Fruit fly (Drosophila melanogaster) whole organism, pupa: ENCODE results near the gene CG14853.

Experiments
- CG10348 ChIP-seq: fragments of 200-800 bp; sonication (Bioruptor generic); IDR thresholded peaks from 2 replicates; pipeline ENCODE4 v1.3.6; 2022; ENCODE audit warnings: missing biosample characterization, missing genetic modification characterization
- CG12605 ChIP-seq: fragments of 200-800 bp; sonication (Bioruptor generic); IDR thresholded peaks from 2 replicates; pipeline ENCODE4 v1.3.6; 2022; ENCODE audit warnings: missing biosample characterization, missing genetic modification characterization
- CG13204 ChIP-seq: fragments of 200-800 bp; sonication (Bioruptor generic); optimal IDR thresholded peaks from 2 replicates; lab custom pipeline; 2018; ENCODE audit warnings: missing biosample characterization, mild to moderate bottlenecking, missing genetic modification characterization, moderate library complexity
- CG14655 ChIP-seq: fragments of 200-800 bp; sonication (Bioruptor generic); optimal IDR thresholded peaks from 3 replicates; lab custom pipeline; 2017; ENCODE audit warnings: mild to moderate bottlenecking, missing biosample characterization, missing genetic modification reagents, missing genetic modification characterization
- CG15710 ChIP-seq: fragments of 200-800 bp; sonication (Bioruptor generic); optimal IDR thresholded peaks from 2 replicates; lab custom pipeline; 2018; ENCODE audit warnings: missing biosample characterization, mild to moderate bottlenecking, missing genetic modification characterization, moderate library complexity
- CG17806 ChIP-seq: fragments of 200-800 bp; sonication (Bioruptor generic); optimal IDR thresholded peaks from 2 replicates; lab custom pipeline; 2018; ENCODE audit warnings: missing biosample characterization, mild to moderate bottlenecking, missing genetic modification characterization, moderate library complexity
- CG32121 ChIP-seq: fragments of 200-800 bp; sonication (Bioruptor generic); IDR thresholded peaks from 2 replicates; pipeline ENCODE4 v1.3.6; 2022; ENCODE audit warnings: missing biosample characterization, missing genetic modification characterization
- CG34367 ChIP-seq: fragments of 200-800 bp; sonication (Bioruptor generic); optimal IDR thresholded peaks from 2 replicates; lab custom pipeline; 2018; ENCODE audit warnings: missing biosample characterization, mild to moderate bottlenecking, missing genetic modification characterization
- CG4496 ChIP-seq: fragments of 200-800 bp; sonication (Bioruptor generic); IDR thresholded peaks from 3 replicates; pipeline ENCODE4 v1.3.6; 2022; ENCODE audit warnings: missing biosample characterization, missing genetic modification characterization
- CG8159 ChIP-seq: fragments of 200-800 bp; sonication (Bioruptor generic); optimal IDR thresholded peaks from 3 replicates; lab custom pipeline; 2018; ENCODE audit warnings: missing biosample characterization, mild to moderate bottlenecking, missing genetic modification characterization, moderate library complexity
- CG8301 ChIP-seq: fragments of 200-800 bp; sonication (Bioruptor generic); optimal IDR thresholded peaks from 2 replicates; lab custom pipeline; 2018; ENCODE audit warnings: missing biosample characterization, mild to moderate bottlenecking, missing genetic modification characterization
- CG9948 ChIP-seq: fragments of 200-800 bp; sonication (Bioruptor generic); optimal IDR thresholded peaks from 2 replicates; lab custom pipeline; 2018; ENCODE audit warnings: missing biosample characterization, mild to moderate bottlenecking, missing genetic modification characterization, moderate library complexity
- D1 ChIP-seq: fragments of 200-800 bp; sonication (Bioruptor generic); optimal IDR thresholded peaks from 2 replicates; lab custom pipeline; 2018; ENCODE audit warnings: missing biosample characterization, mild to moderate bottlenecking, missing genetic modification characterization, moderate library complexity
- EcR ChIP-seq: fragments of 200-800 bp; sonication (Bioruptor generic); optimal IDR thresholded peaks from 3 replicates; lab custom pipeline; 2019; ENCODE audit warnings: missing biosample characterization, missing genetic modification characterization, mild to moderate bottlenecking, moderate library complexity, missing genetic modification reagents
- Ets98B ChIP-seq: fragments of 200-800 bp; sonication (Bioruptor generic); IDR thresholded peaks from 2 replicates; pipeline ENCODE4 v1.3.6; 2022; ENCODE audit warnings: missing biosample characterization, missing genetic modification characterization
- Pif1A ChIP-seq: fragments of 200-800 bp; sonication (Bioruptor generic); optimal IDR thresholded peaks from 3 replicates; lab custom pipeline; 2016; ENCODE audit warnings: missing biosample characterization, missing genetic modification characterization
- Pif1B ChIP-seq: fragments of 200-800 bp; sonication (Bioruptor generic); optimal IDR thresholded peaks from 3 replicates; lab custom pipeline; 2016; ENCODE audit warnings: missing biosample characterization, missing genetic modification characterization
- Snoo ChIP-seq: fragments of 200-800 bp; sonication (Bioruptor generic); optimal IDR thresholded peaks from 3 replicates; lab custom pipeline; 2017; ENCODE audit warnings: missing biosample characterization, mild to moderate bottlenecking, missing genetic modification characterization, inconsistent platforms
- fd96Ca ChIP-seq: fragments of 200-800 bp; sonication (Bioruptor generic); IDR thresholded peaks from 3 replicates; pipeline ENCODE4 v1.3.6; 2022; ENCODE audit warnings: missing biosample characterization, missing genetic modification characterization
- gl ChIP-seq: fragments of 200-800 bp; sonication (Bioruptor generic); optimal IDR thresholded peaks from 2 replicates; lab custom pipeline; 2018; ENCODE audit warnings: missing biosample characterization, mild to moderate bottlenecking, missing genetic modification characterization
- rn ChIP-seq: fragments of 200-800 bp; sonication (Bioruptor generic); IDR thresholded peaks from 2 replicates; pipeline ENCODE4 v1.3.6; 2022; ENCODE audit warnings: missing biosample characterization, missing genetic modification characterization

Gene CG14853

dm6 chr3R:14626781-14627180 lies 17.3 kb downstream of the CG14853 start:
- no peak for TF ChIP-seq gl (tag; lab: Kevin White, UChicago)
- TF ChIP-seq Pif1A (GFP tag; lab: Kevin White, UChicago): no peak
- TF ChIP-seq fd96Ca: no peak
- TF ChIP-seq Ets98B (GFP tag; lab: Robert Waterston, UW): no peak
- no peak for TF ChIP-seq CG32121 (GFP tag; lab: Robert Waterston, UW)
- TF ChIP-seq EcR (GFP tag; lab: Kevin White, UChicago): no peak
- no peak for TF ChIP-seq CG12605 (GFP tag; lab: Robert Waterston, UW)
- no peak for TF ChIP-seq Snoo (tag; lab: Kevin White, UChicago)
- TF ChIP-seq rn (GFP tag; lab: Robert Waterston, UW): no peak
- TF ChIP-seq CG17806: no peak
- TF ChIP-seq D1: no peak
- no peak for TF ChIP-seq CG9948
- TF ChIP-seq CG10348: no peak

dm6 chr3R:14630119-14630623 lies 20.7 kb downstream of the CG14853 start, which contains the start of gene Cad88C:
Cad88C (plus strand) TSS chr3R:14630478.
- no peak for TF ChIP-seq CG15710 (tag; lab: Kevin White, UChicago)
- no peak for TF ChIP-seq CG8159 (tag; lab: Kevin White, UChicago)
- 0 out of 2 replicates have a peak, but pooled peaks have one; percentile 14 for TF ChIP-seq CG32121 (GFP tag; lab: Robert Waterston, UW)

dm6 chr3R:14631911-14632310 lies 22.5 kb downstream of the CG14853 start:
- TF ChIP-seq EcR (GFP tag; lab: Kevin White, UChicago) (no peak), CG9948 (peak; percentile 16)

- TF ChIP-seq CG15710 (tag; lab: Kevin White, UChicago): no peak
- TF ChIP-seq CG10348: no peak
- no peak for TF ChIP-seq rn (GFP tag; lab: Robert Waterston, UW)
- no peak for TF ChIP-seq Pif1A (GFP tag; lab: Kevin White, UChicago)
- TF ChIP-seq Ets98B (GFP tag; lab: Robert Waterston, UW): no peak
- TF ChIP-seq CG17806: no peak
- no peak for TF ChIP-seq CG8159 (tag; lab: Kevin White, UChicago)
- TF ChIP-seq CG12605 (GFP tag; lab: Robert Waterston, UW): no peak
- TF ChIP-seq CG13204 (GFP tag; lab: Kevin White, UChicago): no peak
- no peak for TF ChIP-seq Snoo (tag; lab: Kevin White, UChicago)
- no peak for TF ChIP-seq CG4496 (GFP tag; lab: Robert Waterston, UW)
- TF ChIP-seq EcR (GFP tag; lab: Kevin White, UChicago): no peak
- no peak for TF ChIP-seq CG34367 (tag; lab: Kevin White, UChicago)
Measured at dm6 chr3R:14642463-14642862, 33.0 kb downstream of the CG14853 start, which contains the start of gene CG7886. CG7886 (minus strand) TSS chr3R:14642563.

- peak; percentile 79 for TF ChIP-seq Pif1A (GFP tag; lab: Kevin White, UChicago)
- TF ChIP-seq CG15710 (tag; lab: Kevin White, UChicago): peak; percentile 66
- TF ChIP-seq Pif1B: peak; percentile 80
- TF ChIP-seq CG4496 (GFP tag; lab: Robert Waterston, UW): peak; percentile 71; the same call in 2 of the 3 replicates
- TF ChIP-seq CG10348: peak; percentile 8; the same call in 1 of the 2 replicates
- TF ChIP-seq gl (tag; lab: Kevin White, UChicago): no peak
- peak; percentile 66 for TF ChIP-seq Ets98B (GFP tag; lab: Robert Waterston, UW)
- peak; percentile 67; the same call in 2 of the 3 replicates for TF ChIP-seq fd96Ca
- TF ChIP-seq Snoo (tag; lab: Kevin White, UChicago): peak; percentile 76
- peak; percentile 76 for TF ChIP-seq CG32121 (GFP tag; lab: Robert Waterston, UW)
- peak; percentile 89 for TF ChIP-seq CG14655 (GFP tag; lab: Kevin White, UChicago)
- peak; percentile 83 for TF ChIP-seq CG8301 (tag; lab: Kevin White, UChicago)
- peak; percentile 78 for TF ChIP-seq EcR (GFP tag; lab: Kevin White, UChicago)
- peak; percentile 79 for TF ChIP-seq CG9948
- TF ChIP-seq CG34367 (tag; lab: Kevin White, UChicago): peak; percentile 66
- TF ChIP-seq CG13204 (GFP tag; lab: Kevin White, UChicago): no peak
- no peak for TF ChIP-seq rn (GFP tag; lab: Robert Waterston, UW)
- peak; percentile 76 for TF ChIP-seq CG8159 (tag; lab: Kevin White, UChicago)
- TF ChIP-seq D1: peak; percentile 47
- TF ChIP-seq CG17806: peak; percentile 72
- TF ChIP-seq CG12605 (GFP tag; lab: Robert Waterston, UW): peak; percentile 32; the same call in 1 of the 2 replicates
- TF ChIP-seq, all 21 proteins: peak for 18
Measured at dm6 chr3R:14649307-14650239, 40.1 kb downstream of the CG14853 start.

- no peak for TF ChIP-seq Pif1B
- TF ChIP-seq, all 21 proteins: peak for 0
Measured at dm6 chr3R:14650367-14650766, 40.9 kb downstream of the CG14853 start.
